Worm (Caenorhabditis elegans) whole organism, L4/young adult: ENCODE measurements around the gene ptp-3.

ENCODE experiments used
- W03F9.2 ChIP-seq: fragments of 150-350 bp; optimal IDR thresholded peaks from 2 replicates; lab custom pipeline; 2014; ENCODE audit warnings: missing biosample characterization, missing genetic modification characterization
- dao-5 ChIP-seq: sonication (generic microtip); optimal IDR thresholded peaks from 2 replicates; lab custom pipeline; 2016; ENCODE audit warnings: missing genotype, missing genetic modification characterization, moderate library complexity, missing compliant biosample characterization
- him-1 ChIP-seq: sonication (generic microtip); optimal IDR thresholded peaks from 2 replicates; lab custom pipeline; 2016; ENCODE audit warnings: missing genotype, missing genetic modification reagents, missing genetic modification characterization, missing compliant biosample characterization

The ptp-3 gene

DNA sequence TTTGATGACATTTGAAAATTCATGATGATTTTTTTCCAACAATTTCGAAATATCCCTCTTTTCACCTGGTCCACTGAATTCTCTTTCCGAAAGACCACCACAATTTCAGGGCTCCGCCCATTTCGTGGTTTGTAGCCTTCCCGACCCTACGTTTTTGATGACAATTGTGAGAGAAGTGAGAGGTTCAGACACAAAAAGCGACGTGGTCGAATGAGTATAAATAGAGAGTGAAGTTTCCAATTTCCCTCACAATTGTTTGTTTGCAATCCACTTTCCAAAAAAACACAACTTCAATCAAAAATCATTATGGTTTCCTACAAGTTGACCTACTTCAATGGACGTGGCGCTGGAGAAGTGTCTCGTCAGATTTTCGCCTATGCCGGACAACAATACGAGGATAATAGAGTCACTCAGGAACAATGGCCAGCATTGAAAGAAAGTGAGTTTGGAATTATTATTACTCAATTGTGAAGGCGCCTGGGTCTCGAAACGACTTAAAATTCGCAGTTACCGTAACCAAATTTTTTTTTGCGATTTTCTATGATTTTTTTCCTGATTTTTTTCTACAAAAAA is 25.1 kb upstream of the ptp-3 start, which contains the start of gene gst-5:
Gene gst-5, plus strand, starts transcription at position 246 of the 573 bp plus-strand sequence.
- TF ChIP-seq dao-5 = no peak
- TF ChIP-seq him-1 (tag; lab: Kevin White, UChicago) = no peak

DNA sequence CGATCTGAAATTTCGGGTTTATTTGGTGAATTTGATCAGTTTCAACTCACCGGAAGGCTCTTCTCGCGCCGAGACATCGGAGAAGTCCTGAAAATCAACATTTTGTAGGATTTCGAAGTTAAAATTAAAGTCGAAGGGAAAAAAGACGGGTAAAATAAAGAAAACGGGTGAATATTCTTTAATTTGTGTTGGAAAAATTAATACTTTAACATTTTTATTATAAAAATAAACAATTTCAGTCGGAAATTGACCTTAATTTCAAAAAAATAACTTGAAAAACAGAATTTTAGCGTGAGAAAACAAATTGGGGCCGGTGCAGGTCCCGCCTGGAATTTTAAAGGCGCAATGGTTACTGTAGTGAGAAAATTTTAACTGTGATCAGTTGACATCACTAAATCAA is 22.3 kb upstream of the ptp-3 start, which contains the start of gene nos-1:
Gene nos-1, minus strand, starts transcription at position 101 of the 400 bp plus-strand sequence.
- no peak for TF ChIP-seq W03F9.2 (tag; lab: Kevin White, UChicago)
- no peak for TF ChIP-seq dao-5
- TF ChIP-seq him-1 (tag; lab: Kevin White, UChicago) = no peak

DNA sequence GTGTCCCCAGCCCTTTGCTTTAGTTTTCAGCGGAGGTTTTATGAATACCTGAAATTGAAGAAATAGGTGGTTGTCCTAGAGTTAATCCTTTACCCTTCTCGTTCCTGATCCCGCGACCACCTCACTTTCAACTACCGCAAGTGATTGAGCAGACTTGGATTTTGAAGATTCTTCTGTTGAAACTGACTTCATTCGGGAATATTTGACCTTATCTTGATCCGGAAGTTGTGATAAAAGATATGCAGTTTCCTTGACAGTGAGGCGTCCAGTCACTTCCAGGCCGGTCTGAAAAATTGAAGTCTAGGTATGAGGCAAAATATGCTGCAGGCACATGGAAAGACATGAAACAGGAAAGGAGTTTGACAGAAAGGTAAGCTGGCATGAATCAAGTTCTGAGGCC is 20.2 kb upstream of the ptp-3 start:
- TF ChIP-seq him-1 (tag; lab: Kevin White, UChicago) (no peak), dao-5 (no peak), W03F9.2 (tag; lab: Kevin White, UChicago) (no peak)

ce11 chrII:10956793-10957192 is 18.5 kb upstream of the ptp-3 start, which contains the start of gene R03D7.8:
TSS of gene R03D7.8 (minus strand) at chrII:10956893.
- TF ChIP-seq W03F9.2 (tag; lab: Kevin White, UChicago) = no peak

DNA sequence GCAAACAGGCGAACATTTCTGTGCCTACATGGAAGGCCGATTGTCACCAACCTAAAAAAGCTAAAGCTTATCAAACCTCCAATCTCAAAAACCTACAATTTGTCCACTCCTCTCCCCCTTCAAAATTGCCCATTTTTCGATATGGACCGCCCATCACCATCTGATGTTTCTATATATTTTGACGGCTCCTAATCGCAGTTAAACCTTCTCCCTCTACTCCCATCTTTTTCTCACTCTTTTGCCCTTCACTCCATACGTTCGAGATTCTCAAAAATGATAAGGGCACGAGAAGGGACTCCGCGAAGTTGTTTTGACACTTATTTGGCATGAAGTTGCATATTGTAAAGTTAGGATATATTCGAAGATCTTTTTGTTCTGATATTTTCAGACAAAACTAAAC is 16.2 kb upstream of the ptp-3 start:
- no peak for TF ChIP-seq him-1 (tag; lab: Kevin White, UChicago)
- TF ChIP-seq W03F9.2 (tag; lab: Kevin White, UChicago) = no peak

ce11 chrII:10959676-10960075 is 15.7 kb upstream of the ptp-3 start:
- TF ChIP-seq dao-5 (no peak), him-1 (tag; lab: Kevin White, UChicago) (no peak), W03F9.2 (tag; lab: Kevin White, UChicago) (no peak)

DNA sequence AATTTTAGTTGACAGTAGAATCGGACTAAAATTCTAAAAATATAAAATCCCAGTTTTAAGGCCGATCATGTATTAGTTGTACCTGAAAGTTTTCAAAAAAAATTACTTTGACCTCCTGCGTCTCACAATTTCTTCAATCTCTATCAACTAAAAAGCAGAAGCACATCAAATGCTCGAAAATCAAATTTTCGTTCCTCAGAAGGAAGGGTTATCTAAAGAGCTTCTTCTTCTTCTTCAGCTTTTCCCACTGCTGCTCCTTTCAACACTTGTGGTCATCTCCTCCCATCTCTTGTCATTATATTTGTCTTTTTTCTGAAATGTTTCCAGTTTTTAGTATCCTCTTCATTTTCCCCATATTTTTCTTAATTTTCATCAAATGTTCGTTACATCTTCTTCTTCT is 10.6 kb upstream of the ptp-3 start:
- TF ChIP-seq dao-5 (no peak), W03F9.2 (tag; lab: Kevin White, UChicago) (no peak), him-1 (tag; lab: Kevin White, UChicago) (no peak)

- TF ChIP-seq him-1 (tag; lab: Kevin White, UChicago) (no peak), dao-5 (no peak), W03F9.2 (tag; lab: Kevin White, UChicago) (no peak)
Measured at ce11 chrII:10970625-10971024, 4.7 kb upstream of the ptp-3 start.

ce11 chrII:10971677-10972076 is 3.7 kb upstream of the ptp-3 start:
- no peak for TF ChIP-seq W03F9.2 (tag; lab: Kevin White, UChicago)
- TF ChIP-seq dao-5 = no peak
- TF ChIP-seq him-1 (tag; lab: Kevin White, UChicago) = no peak

DNA sequence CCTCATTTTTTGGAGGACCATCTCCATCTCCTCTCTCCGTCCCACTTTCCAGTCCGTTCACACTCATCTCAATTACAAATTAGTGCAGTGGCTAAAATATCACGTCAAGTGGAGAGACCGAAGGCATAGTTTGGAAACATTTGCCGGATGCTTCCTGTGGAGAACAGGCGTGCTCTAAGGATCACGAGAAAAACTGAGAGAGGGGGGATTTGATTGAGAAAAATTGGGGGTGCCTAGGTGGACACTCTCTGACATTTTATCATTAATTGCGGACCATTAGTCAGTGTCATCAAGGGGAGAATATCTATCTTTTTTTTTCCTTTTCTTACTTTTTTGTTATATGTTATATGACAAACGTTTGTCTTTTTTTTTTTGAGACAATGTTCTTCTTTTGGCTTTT is 6.7 kb downstream of the ptp-3 start:
- TF ChIP-seq him-1 (tag; lab: Kevin White, UChicago) (no peak), W03F9.2 (tag; lab: Kevin White, UChicago) (no peak), dao-5 (no peak)

- TF ChIP-seq W03F9.2 (tag; lab: Kevin White, UChicago) (no peak), dao-5 (no peak), him-1 (tag; lab: Kevin White, UChicago) (no peak)
Measured at ce11 chrII:10986461-10987090, 11.2 kb downstream of the ptp-3 start.

DNA sequence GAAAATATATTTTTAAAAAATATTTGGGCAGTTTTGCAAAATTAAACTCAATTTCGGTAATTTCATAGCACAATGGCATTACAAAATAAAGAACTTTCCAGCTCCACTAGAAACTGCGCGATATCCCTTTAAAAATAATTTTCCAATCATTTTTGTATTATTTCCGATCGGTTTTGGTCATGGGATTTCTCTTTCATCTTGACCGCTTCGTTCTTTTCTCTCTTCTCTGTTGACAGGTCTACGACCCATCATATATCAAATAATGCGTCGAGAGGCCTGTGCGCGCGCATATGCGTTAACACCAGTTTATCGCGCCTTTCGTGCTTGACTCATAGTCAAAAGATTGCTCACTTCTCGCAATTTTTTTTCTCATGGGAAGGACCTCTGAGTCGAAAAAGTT is 13.2 kb downstream of the ptp-3 start:
- no peak for TF ChIP-seq dao-5
- no peak for TF ChIP-seq him-1 (tag; lab: Kevin White, UChicago)
- no peak for TF ChIP-seq W03F9.2 (tag; lab: Kevin White, UChicago)

ce11 chrII:10989180-10989579 is 13.8 kb downstream of the ptp-3 start:
- TF ChIP-seq him-1 (tag; lab: Kevin White, UChicago) (no peak), W03F9.2 (tag; lab: Kevin White, UChicago) (no peak), dao-5 (no peak)

DNA sequence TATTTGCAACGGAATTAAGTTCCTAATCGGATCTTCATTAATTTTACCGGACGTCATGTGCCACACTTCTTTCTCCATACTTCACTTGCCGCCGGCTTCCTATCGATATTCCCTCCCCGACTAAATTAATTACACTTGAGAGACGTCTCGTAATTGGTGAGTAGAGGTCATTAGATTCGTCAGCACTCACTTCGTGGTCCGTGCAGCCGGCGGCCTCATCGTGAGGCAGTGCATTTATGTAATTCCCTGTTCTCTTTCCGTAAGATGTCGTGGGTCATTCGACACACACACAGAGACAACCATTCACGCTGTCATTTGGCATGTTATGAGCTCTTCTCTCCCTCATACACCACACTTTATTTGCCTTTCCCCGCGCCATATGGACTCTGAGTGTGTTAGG is 15.3 kb downstream of the ptp-3 start:
- no peak for TF ChIP-seq him-1 (tag; lab: Kevin White, UChicago)
- no peak for TF ChIP-seq dao-5
- TF ChIP-seq W03F9.2 (tag; lab: Kevin White, UChicago) = no peak
